Fruit fly (Drosophila melanogaster) whole organism, wandering third instar larva: ENCODE data around the gene ATPsynO.

Source experiments
- Abd-B ChIP-seq: fragments of >200 bp; optimal IDR thresholded peaks from 2 replicates; lab custom pipeline; 2017; ENCODE audit warnings: missing biosample characterization, missing genetic modification characterization
- CG32264 ChIP-seq: fragments of 200-800 bp; sonication (Bioruptor generic); optimal IDR thresholded peaks from 2 replicates; lab custom pipeline; 2016; ENCODE audit warnings: missing biosample characterization, missing genetic modification characterization
- CG9705 ChIP-seq: fragments of 200-800 bp; sonication (Bioruptor generic); optimal IDR thresholded peaks from 2 replicates; lab custom pipeline; 2018; ENCODE audit warnings: missing biosample characterization, mild to moderate bottlenecking, missing genetic modification characterization
- CrebA ChIP-seq: fragments of 200-800 bp; sonication (Bioruptor generic); optimal IDR thresholded peaks from 2 replicates; lab custom pipeline; 2016; ENCODE audit warnings: missing biosample characterization, mild to moderate bottlenecking, missing genetic modification characterization, borderline replicate concordance
- Dfd ChIP-seq: fragments of >200 bp; optimal IDR thresholded peaks from 2 replicates; lab custom pipeline; 2017; ENCODE audit warnings: missing biosample characterization, missing genetic modification characterization
- Dif ChIP-seq: fragments of 200-275, 200-300 bp; sonication (Bioruptor generic); optimal IDR thresholded peaks from 2 replicates; lab custom pipeline; 2018; ENCODE audit warnings: missing biosample characterization, missing genetic modification characterization; ENCODE audit not compliant: partially characterized antibody
- GATAd ChIP-seq: sonication (Bioruptor generic); optimal IDR thresholded peaks from 2 replicates; lab custom pipeline; 2016; ENCODE audit warnings: missing biosample characterization, missing genetic modification characterization
- HLH106 ChIP-seq: fragments of 200-800 bp; optimal IDR thresholded peaks from 3 replicates; lab custom pipeline; 2019; ENCODE audit warnings: missing biosample characterization, mild to moderate bottlenecking, missing genetic modification characterization, moderate library complexity
- Hnf4 ChIP-seq: fragments of 200-800 bp; sonication (Bioruptor generic); optimal IDR thresholded peaks from 2 replicates; lab custom pipeline; 2016; ENCODE audit warnings: missing biosample characterization, mild to moderate bottlenecking, missing genetic modification characterization
- Hr78 ChIP-seq: fragments of >200 bp; optimal IDR thresholded peaks from 2 replicates; lab custom pipeline; 2017; ENCODE audit warnings: missing biosample characterization, missing genetic modification characterization
- Hr83 ChIP-seq: fragments of 200-300 bp; sonication (Bioruptor generic); optimal IDR thresholded peaks from 2 replicates; lab custom pipeline; 2016; ENCODE audit warnings: missing biosample characterization, mild to moderate bottlenecking, missing genetic modification characterization, moderate library complexity; ENCODE audit not compliant: poor library complexity, severe bottlenecking
- Jra ChIP-seq: sonication (Bioruptor generic); optimal IDR thresholded peaks from 2 replicates; lab custom pipeline; 2016; ENCODE audit warnings: missing biosample characterization, missing genetic modification characterization
- Mio ChIP-seq: sonication (Bioruptor generic); optimal IDR thresholded peaks from 2 replicates; lab custom pipeline; 2016; ENCODE audit warnings: missing biosample characterization, missing genetic modification characterization
- Myc ChIP-seq: fragments of >200 bp; optimal IDR thresholded peaks from 2 replicates; lab custom pipeline; 2017
- N ChIP-seq: fragments of >200 bp; optimal IDR thresholded peaks from 2 replicates; lab custom pipeline; 2018; ENCODE audit warnings: missing biosample characterization, missing external identifiers, missing genetic modification characterization
- OdsH ChIP-seq: fragments of 200-800 bp; sonication (Bioruptor generic); optimal IDR thresholded peaks from 2 replicates; lab custom pipeline; 2016; ENCODE audit warnings: missing biosample characterization, mild to moderate bottlenecking, missing genetic modification characterization
- Rel ChIP-seq, 2 experiments: fragments of 200-800 bp; sonication (Bioruptor generic) in 1 of 2; optimal IDR thresholded peaks; 2 replicates in 1 of 2; 3 replicates in 1 of 2; lab custom pipeline; 2016 to 2019; ENCODE audit warnings: mild to moderate bottlenecking in 2 of 2, missing biosample characterization in 2 of 2, missing genetic modification characterization in 2 of 2, moderate library complexity in 1 of 2
- Sp1 ChIP-seq: fragments of 200-800 bp; sonication (Bioruptor generic); optimal IDR thresholded peaks from 3 replicates; lab custom pipeline; 2019; ENCODE audit warnings: missing biosample characterization, mild to moderate bottlenecking, missing genetic modification characterization, moderate library complexity
- Vsx2 ChIP-seq: fragments of 200-300, 225-300 bp; sonication (Bioruptor generic); optimal IDR thresholded peaks from 2 replicates; lab custom pipeline; 2018; ENCODE audit warnings: missing biosample characterization, missing genetic modification characterization; ENCODE audit not compliant: partially characterized antibody
- br ChIP-seq: fragments of 200-800 bp; sonication (Bioruptor generic); optimal IDR thresholded peaks from 2 replicates; lab custom pipeline; 2016; ENCODE audit warnings: missing biosample characterization, missing genetic modification characterization
- brk ChIP-seq: fragments of 200-800 bp; sonication (Bioruptor generic); optimal IDR thresholded peaks from 2 replicates; lab custom pipeline; 2016; ENCODE audit warnings: missing biosample characterization, mild to moderate bottlenecking, missing genetic modification characterization
- dl ChIP-seq, 2 experiments: fragments of 175-275, 200-275 bp in 1 of 2; fragments of 200-275 bp in 1 of 2; sonication (Bioruptor generic); optimal IDR thresholded peaks; lab custom pipeline; 2018; ENCODE audit warnings: mild to moderate bottlenecking in 2 of 2, missing biosample characterization in 2 of 2, missing genetic modification characterization in 2 of 2, moderate library complexity in 2 of 2; ENCODE audit not compliant: partially characterized antibody in 2 of 2, insufficient read depth in 1 of 2
- dmrt93B ChIP-seq: fragments of 200-800 bp; sonication (Bioruptor generic); optimal IDR thresholded peaks from 2 replicates; lab custom pipeline; 2018; ENCODE audit warnings: missing biosample characterization, mild to moderate bottlenecking, missing genetic modification characterization
- dsf ChIP-seq: sonication (Bioruptor generic); optimal IDR thresholded peaks from 2 replicates; lab custom pipeline; 2016; ENCODE audit warnings: missing biosample characterization, missing genetic modification characterization, borderline replicate concordance
- ey ChIP-seq: fragments of 200-800 bp; sonication (Bioruptor generic); optimal IDR thresholded peaks from 2 replicates; lab custom pipeline; 2016; ENCODE audit warnings: missing biosample characterization, missing genetic modification characterization
- foxo ChIP-seq, 2 experiments: fragments of 200-800 bp; sonication (Bioruptor generic); optimal IDR thresholded peaks; 2 replicates in 1 of 2; 3 replicates in 1 of 2; lab custom pipeline; 2016 to 2017; ENCODE audit warnings: missing biosample characterization in 2 of 2, missing genetic modification characterization in 2 of 2
- fru ChIP-seq: fragments of 200-800 bp; sonication (Bioruptor generic); optimal IDR thresholded peaks from 3 replicates; lab custom pipeline; 2016; ENCODE audit warnings: missing biosample characterization, mild to moderate bottlenecking, missing genetic modification characterization
- h ChIP-seq: fragments of 200-800 bp; sonication (Bioruptor generic); optimal IDR thresholded peaks from 3 replicates; lab custom pipeline; 2016; ENCODE audit warnings: missing biosample characterization, mild to moderate bottlenecking, missing genetic modification characterization
- jim ChIP-seq: fragments of 175-275, 200-325 bp; sonication (Bioruptor generic); optimal IDR thresholded peaks from 2 replicates; lab custom pipeline; 2016; ENCODE audit warnings: missing biosample characterization, mild to moderate bottlenecking, missing genetic modification characterization
- lola ChIP-seq: fragments of >200 bp; optimal IDR thresholded peaks from 2 replicates; lab custom pipeline; 2017; ENCODE audit warnings: missing biosample characterization, missing genetic modification characterization
- pan ChIP-seq: fragments of >200 bp; optimal IDR thresholded peaks from 2 replicates; lab custom pipeline; 2017
- psq ChIP-seq: fragments of 200-800 bp; sonication (Bioruptor generic); optimal IDR thresholded peaks from 3 replicates; lab custom pipeline; 2017; ENCODE audit warnings: missing biosample characterization, mild to moderate bottlenecking, missing genetic modification characterization, moderate library complexity
- rgr ChIP-seq: fragments of 200-800 bp; sonication (Bioruptor generic); optimal IDR thresholded peaks from 3 replicates; lab custom pipeline; 2016; ENCODE audit warnings: missing biosample characterization, mild to moderate bottlenecking, missing genetic modification characterization
- sage ChIP-seq: fragments of 200-800 bp; sonication (Bioruptor generic); optimal IDR thresholded peaks from 2 replicates; lab custom pipeline; 2016; ENCODE audit warnings: missing biosample characterization, mild to moderate bottlenecking, missing genetic modification characterization
- sv ChIP-seq: fragments of 200-800 bp; sonication (Bioruptor generic); optimal IDR thresholded peaks from 3 replicates; lab custom pipeline; 2016; ENCODE audit warnings: missing biosample characterization, missing genetic modification characterization
- tai ChIP-seq: sonication (Bioruptor generic); optimal IDR thresholded peaks from 2 replicates; lab custom pipeline; 2016; ENCODE audit warnings: missing biosample characterization, missing genetic modification characterization
- usp ChIP-seq: fragments of >200 bp; optimal IDR thresholded peaks from 2 replicates; lab custom pipeline; 2017; ENCODE audit warnings: missing biosample characterization, missing genetic modification characterization
- woc ChIP-seq: sonication (Bioruptor generic); optimal IDR thresholded peaks from 2 replicates; lab custom pipeline; 2016; ENCODE audit warnings: missing biosample characterization, mild to moderate bottlenecking, missing genetic modification characterization

Gene ATPsynO

DNA sequence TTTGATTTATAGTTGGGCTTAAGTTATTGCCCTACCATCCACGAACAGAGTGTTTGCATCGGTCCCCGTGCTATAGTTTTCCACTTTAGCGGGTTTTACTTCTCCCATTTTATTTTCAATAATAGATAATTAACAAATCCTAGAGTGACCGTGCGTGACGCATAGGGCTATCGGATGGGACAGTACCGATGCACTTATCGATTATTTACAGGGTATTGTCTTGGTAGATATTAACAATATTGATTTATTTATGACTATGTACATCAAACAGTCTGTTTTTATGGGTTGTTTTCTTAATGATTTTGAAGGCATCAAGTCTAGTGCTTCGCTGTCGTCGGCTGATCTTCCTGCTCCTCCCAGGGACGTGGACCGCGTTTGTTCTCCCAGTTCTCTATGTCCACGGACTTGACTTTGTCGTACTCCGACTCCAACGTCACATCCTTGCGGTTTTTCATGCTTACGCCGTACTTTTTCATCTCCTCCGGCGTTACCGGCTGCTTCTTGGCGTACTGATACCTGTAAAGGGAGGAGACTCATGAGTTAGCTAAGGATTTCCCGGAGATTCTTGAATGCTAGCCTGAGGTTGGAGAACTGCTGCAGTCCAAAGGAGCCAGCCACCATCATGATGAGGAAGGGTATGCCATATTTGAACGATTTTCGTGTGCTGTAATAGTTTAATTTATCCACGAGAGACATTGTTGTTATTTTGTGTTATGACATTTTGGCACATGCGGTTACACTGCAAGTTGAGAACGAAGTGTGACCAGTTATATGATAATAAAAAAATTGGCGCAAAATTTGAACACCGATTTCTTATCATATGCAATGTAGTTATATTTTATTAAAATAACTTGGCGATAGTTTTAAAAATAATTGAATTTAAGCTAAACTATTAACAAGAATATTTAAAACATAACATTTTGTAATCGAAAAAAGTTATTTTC is 12.8 kb downstream of the ATPsynO start, which contains the start of the genes MRG15 and Tm1:
TSS of gene MRG15 (minus strand) at position 184 of the 944 bp plus-strand sequence.
TSS of gene Tm1 (plus strand) at position 295 of the 944 bp plus-strand sequence.
- TF ChIP-seq rgr (GFP tag; lab: Kevin White, UChicago), result peak; percentile 60
- no peak for TF ChIP-seq woc
- TF ChIP-seq CG9705, result no peak
- no peak for TF ChIP-seq br (GFP tag; lab: Kevin White, UChicago)
- peak; percentile 5 for TF ChIP-seq Hnf4 (GFP tag; lab: Kevin White, UChicago)
- TF ChIP-seq Rel (GFP tag; optimal IDR thresholded peaks at IDR 0.05; lab: Kevin White, UChicago), result no peak
- TF ChIP-seq Rel (tag; optimal IDR thresholded peaks at IDR 0.05; lab: Kevin White, UChicago), result peak; percentile 1

dm6 chr3R:15280619-15281334 is 15.4 kb downstream of the ATPsynO start:
- peak; percentile 16 for TF ChIP-seq sage (GFP tag; lab: Kevin White, UChicago)
- TF ChIP-seq GATAd (GFP tag; lab: Kevin White, UChicago), result no peak
- TF ChIP-seq CrebA (GFP tag; lab: Kevin White, UChicago), result no peak
- TF ChIP-seq Abd-B (GFP tag; lab: Kevin White, UChicago), result no peak
- peak; percentile 66 for TF ChIP-seq HLH106 (tag; lab: Kevin White, UChicago)
- peak; percentile 60 for TF ChIP-seq OdsH (GFP tag; lab: Kevin White, UChicago)
- no peak for TF ChIP-seq Myc (lab: Kevin White, UChicago)
- TF ChIP-seq fru (GFP tag; lab: Kevin White, UChicago), result peak; percentile 65
- TF ChIP-seq rgr (GFP tag; lab: Kevin White, UChicago), result peak; percentile 46
- TF ChIP-seq foxo (GFP tag; optimal IDR thresholded peaks at IDR 0.05; lab: Kevin White, UChicago), result peak in 1 of 2 experiments; percentile 63
- peak; percentile 24 for TF ChIP-seq woc
- no peak for TF ChIP-seq Mio
- no peak for TF ChIP-seq dsf
- TF ChIP-seq Dif (GFP tag; lab: Kevin White, UChicago), result peak; percentile 23
- no peak for TF ChIP-seq tai (GFP tag; lab: Kevin White, UChicago)
- TF ChIP-seq Sp1 (GFP tag; lab: Kevin White, UChicago), result peak; percentile 71
- no peak for TF ChIP-seq Vsx2 (GFP tag; lab: Kevin White, UChicago)
- no peak for TF ChIP-seq usp
- TF ChIP-seq lola, result no peak
- no peak for TF ChIP-seq CG9705
- peak; percentile 51 for TF ChIP-seq dmrt93B
- no peak for TF ChIP-seq CG32264 (GFP tag; lab: Kevin White, UChicago)
- TF ChIP-seq dl (GFP tag; optimal IDR thresholded peaks at IDR 0.05; lab: Kevin White, UChicago; ENCODE audit: insufficient read depth in 1 of 2, partially characterized antibody in 2 of 2), result no peak
- no peak for TF ChIP-seq Rel (GFP tag; optimal IDR thresholded peaks at IDR 0.05; lab: Kevin White, UChicago)
- no peak for TF ChIP-seq Rel (tag; optimal IDR thresholded peaks at IDR 0.05; lab: Kevin White, UChicago)
- no peak for TF ChIP-seq Hr83 (GFP tag; lab: Kevin White, UChicago)
- TF ChIP-seq jim (GFP tag; lab: Kevin White, UChicago), result no peak
- TF ChIP-seq psq (GFP tag; lab: Kevin White, UChicago), result peak; percentile 56
- peak; percentile 33 for TF ChIP-seq br (GFP tag; lab: Kevin White, UChicago)
- TF ChIP-seq Hnf4 (GFP tag; lab: Kevin White, UChicago), result no peak
- TF ChIP-seq h (GFP tag; lab: Kevin White, UChicago), result peak; percentile 45
- TF ChIP-seq ey (GFP tag; lab: Kevin White, UChicago), result peak; percentile 34
- TF ChIP-seq N (GFP tag; lab: Kevin White, UChicago), result no peak
- no peak for TF ChIP-seq Dfd (GFP tag; lab: Kevin White, UChicago)
- peak; percentile 20 for TF ChIP-seq sv (GFP tag; lab: Kevin White, UChicago)
- no peak for TF ChIP-seq Jra (GFP tag; lab: Kevin White, UChicago)
- TF ChIP-seq brk (GFP tag; lab: Kevin White, UChicago), result no peak
- TF ChIP-seq pan, result no peak
- no peak for TF ChIP-seq Hr78 (GFP tag; lab: Kevin White, UChicago)
